Worm (Caenorhabditis elegans) whole organism, L1 larva: ENCODE measurements around the gene nep-6.

Experiments
- ceh-82 ChIP-seq, 3 experiments: fragments of 150-350 bp in 1 of 3; sonication (generic microtip) in 2 of 3; optimal IDR thresholded peaks; 2 replicates each; lab custom pipeline; 2014 to 2017; ENCODE audit warnings: missing biosample characterization in 3 of 3, missing genetic modification characterization in 3 of 3
- dsc-1 ChIP-seq: sonication (generic microtip); optimal IDR thresholded peaks from 2 replicates; lab custom pipeline; 2016; ENCODE audit warnings: mild to moderate bottlenecking, missing genetic modification characterization, missing compliant biosample characterization
- efl-3 ChIP-seq: fragments of 200-800 bp; sonication (Bioruptor generic); optimal IDR thresholded peaks from 2 replicates; lab custom pipeline; 2018; ENCODE audit warnings: mild to moderate bottlenecking, missing genetic modification characterization, missing compliant biosample characterization
- lin-13 ChIP-seq: fragments of 150-350 bp; optimal IDR thresholded peaks from 2 replicates; lab custom pipeline; 2014; ENCODE audit warnings: missing biosample characterization, missing genetic modification reagents, missing genetic modification characterization
- mdl-1 ChIP-seq, 2 experiments: fragments of 150-350 bp; optimal IDR thresholded peaks; 2 replicates each; lab custom pipeline; 2014 to 2017; ENCODE audit warnings: missing biosample characterization in 2 of 2, missing genetic modification characterization in 2 of 2, inconsistent platforms in 1 of 2
- snpc-4 ChIP-seq: fragments of 150-350 bp; optimal IDR thresholded peaks from 2 replicates; lab custom pipeline; 2014; ENCODE audit warnings: missing biosample characterization, missing genetic modification characterization
- sptf-1 ChIP-seq: fragments of 150-350 bp; optimal IDR thresholded peaks from 2 replicates; lab custom pipeline; 2014; ENCODE audit warnings: missing biosample characterization, missing genetic modification characterization
- tbx-2 ChIP-seq: sonication (generic microtip); optimal IDR thresholded peaks from 2 replicates; lab custom pipeline; 2016; ENCODE audit warnings: missing genetic modification characterization, missing compliant biosample characterization
- unc-130 ChIP-seq: fragments of 150-350 bp; optimal IDR thresholded peaks from 2 replicates; lab custom pipeline; 2017; ENCODE audit warnings: missing biosample characterization, missing genetic modification characterization, inconsistent platforms
- xbp-1 ChIP-seq: sonication (generic microtip); optimal IDR thresholded peaks from 2 replicates; lab custom pipeline; 2016; ENCODE audit warnings: missing genetic modification characterization, missing compliant biosample characterization

DNA sequence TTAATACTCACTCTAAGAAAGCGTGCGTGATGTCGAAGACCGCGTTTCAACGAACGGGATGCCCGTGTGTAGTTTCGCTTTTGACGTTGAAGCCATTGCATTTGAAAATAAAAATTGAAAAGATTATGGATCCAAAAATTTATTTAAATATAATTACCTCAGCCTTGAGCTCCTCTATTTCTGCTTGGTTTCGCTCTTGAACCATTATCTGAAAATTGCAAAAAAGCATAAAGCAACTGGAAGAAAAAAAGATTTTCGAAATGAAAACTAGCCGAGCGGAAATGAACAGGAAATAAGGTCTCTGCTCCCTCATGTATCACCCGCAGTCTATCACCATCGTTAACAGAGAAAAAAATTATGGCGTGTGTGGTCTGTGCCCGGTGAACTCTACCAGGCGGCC, 49.5 kb upstream of the nep-6 start, which contains the start of gene Y49F6C.6:
- TF ChIP-seq efl-3 (GFP tag; lab: Kevin White, UChicago) (no peak), unc-130 (tag; lab: Kevin White, UChicago) (no peak), tbx-2 (no peak), snpc-4 (no peak), lin-13 (no peak), sptf-1 (tag; lab: Kevin White, UChicago) (no peak), dsc-1 (no peak), ceh-82 (tag; optimal IDR thresholded peaks at IDR 0.05; lab: Kevin White, UChicago) (no peak), mdl-1 (tag; optimal IDR thresholded peaks at IDR 0.05; lab: Kevin White, UChicago) (no peak), xbp-1 (tag; lab: Kevin White, UChicago) (no peak)
